Fruit fly (Drosophila melanogaster): ENCODE data around the gene CG4020.

- no peak for TF ChIP-seq CG8478 (optimal IDR thresholded peaks at IDR 0.05)
- no peak for TF ChIP-seq CTCF (optimal IDR thresholded peaks at IDR 0.05)
Measured at dm6 chrX:5922057-5922456, 16.5 kb downstream of the CG4020 start.

Measured in S2 (cell line).